Worm (Caenorhabditis elegans): ENCODE measurements around the gene ugt-37.

DNA sequence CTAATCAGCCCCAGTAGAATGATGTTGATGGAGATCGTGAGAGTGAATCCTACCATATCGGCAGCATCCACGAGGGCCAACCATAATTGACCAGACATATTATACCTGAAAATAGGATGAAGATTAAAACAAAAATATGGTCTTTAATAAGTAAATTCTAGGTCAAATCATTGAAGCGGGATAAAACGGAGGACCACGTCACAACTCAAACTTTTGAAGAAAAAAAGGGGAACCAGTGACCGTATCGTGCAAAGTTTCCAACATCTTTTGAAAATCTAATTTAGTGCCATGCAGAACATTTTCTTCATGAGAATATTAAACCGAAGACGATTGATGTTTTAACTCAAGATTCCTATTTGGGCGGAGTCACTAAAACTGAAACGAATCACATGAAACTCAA lies 6.8 kb downstream of the ugt-37 start, which contains the start of gene str-112:
- no peak for TF ChIP-seq nhr-11 (tag; optimal IDR thresholded peaks at IDR 0.05)
- TF ChIP-seq ama-1 (optimal IDR thresholded peaks at IDR 0.05) = no peak
- no peak for TF ChIP-seq pros-1 (tag; optimal IDR thresholded peaks at IDR 0.05)
- TF ChIP-seq ets-4 (tag; optimal IDR thresholded peaks at IDR 0.05) = no peak
- no peak for TF ChIP-seq tbx-7 (tag; optimal IDR thresholded peaks at IDR 0.05)
- no peak for TF ChIP-seq pha-4 (tag; optimal IDR thresholded peaks at IDR 0.05)
- no peak for TF ChIP-seq pha-2 (tag; optimal IDR thresholded peaks at IDR 0.05)
- no peak for TF ChIP-seq lim-6 (tag; optimal IDR thresholded peaks at IDR 0.05)
- no peak for TF ChIP-seq ceh-34 (tag; optimal IDR thresholded peaks at IDR 0.05)
- no peak for TF ChIP-seq F13H6.1 (tag; optimal IDR thresholded peaks at IDR 0.05)
- TF ChIP-seq dmd-4 (tag; optimal IDR thresholded peaks at IDR 0.05; ENCODE audit: borderline replicate concordance) = no peak
- TF ChIP-seq pax-1 (tag; optimal IDR thresholded peaks at IDR 0.05) = no peak
- no peak for TF ChIP-seq elt-2 (tag; optimal IDR thresholded peaks at IDR 0.05)
